Worm (Caenorhabditis elegans) whole organism, late embryonic: ENCODE data around the gene K10C2.2.

Source experiments
- C08G9.2 ChIP-seq: sonication (generic microtip); optimal IDR thresholded peaks from 2 replicates; lab custom pipeline; 2016; ENCODE audit warnings: mild to moderate bottlenecking, missing genetic modification characterization, moderate library complexity, missing compliant biosample characterization
- F13H6.1 ChIP-seq: sonication (generic microtip); optimal IDR thresholded peaks from 2 replicates; lab custom pipeline; 2016; ENCODE audit warnings: missing genetic modification characterization, missing compliant biosample characterization
- K02D7.2 ChIP-seq: sonication (generic microtip); optimal IDR thresholded peaks from 2 replicates; lab custom pipeline; 2017; ENCODE audit warnings: mild to moderate bottlenecking, missing genetic modification characterization, missing compliant biosample characterization
- K09A11.1 ChIP-seq: sonication (generic microtip); optimal IDR thresholded peaks from 2 replicates; lab custom pipeline; 2017; ENCODE audit warnings: antibody characterized with exemption, mild to moderate bottlenecking, missing genetic modification characterization, missing compliant biosample characterization; ENCODE audit not compliant: insufficient read depth
- Y22D7AL.16 ChIP-seq: sonication (generic microtip); optimal IDR thresholded peaks from 2 replicates; lab custom pipeline; 2016; ENCODE audit warnings: missing genetic modification characterization, missing compliant biosample characterization
- ahr-1 ChIP-seq: sonication (generic microtip); optimal IDR thresholded peaks from 2 replicates; lab custom pipeline; 2016; ENCODE audit warnings: missing genetic modification characterization, missing compliant biosample characterization
- ama-1 ChIP-seq: fragments of 150-350 bp; optimal IDR thresholded peaks from 2 replicates; lab custom pipeline; 2014
- ceh-14 ChIP-seq: sonication (generic microtip); optimal IDR thresholded peaks from 2 replicates; lab custom pipeline; 2016; ENCODE audit warnings: missing genotype, missing genetic modification characterization, missing compliant biosample characterization
- ceh-18 ChIP-seq: sonication (generic microtip); optimal IDR thresholded peaks from 2 replicates; lab custom pipeline; 2016; ENCODE audit warnings: missing genetic modification characterization, missing compliant biosample characterization
- ceh-2 ChIP-seq: sonication (generic microtip); optimal IDR thresholded peaks from 2 replicates; lab custom pipeline; 2016; ENCODE audit warnings: missing genotype, missing genetic modification characterization, missing compliant biosample characterization
- ceh-22 ChIP-seq: sonication (generic microtip); optimal IDR thresholded peaks from 2 replicates; lab custom pipeline; 2017; ENCODE audit warnings: missing biosample characterization, missing genetic modification characterization
- ceh-24 ChIP-seq: sonication (generic microtip); optimal IDR thresholded peaks from 2 replicates; lab custom pipeline; 2016; ENCODE audit warnings: mild to moderate bottlenecking, missing genetic modification characterization, missing compliant biosample characterization
- ceh-31 ChIP-seq: sonication (generic microtip); optimal IDR thresholded peaks from 2 replicates; lab custom pipeline; 2016; ENCODE audit warnings: missing genetic modification characterization, missing compliant biosample characterization
- ceh-6 ChIP-seq: fragments of 200-800 bp; sonication (Bioruptor generic); optimal IDR thresholded peaks from 2 replicates; lab custom pipeline; 2018; ENCODE audit warnings: mild to moderate bottlenecking, missing genetic modification characterization, missing compliant biosample characterization
- ceh-9 ChIP-seq: sonication (generic microtip); optimal IDR thresholded peaks from 2 replicates; lab custom pipeline; 2016; ENCODE audit warnings: mild to moderate bottlenecking, missing genetic modification characterization, inconsistent platforms, missing compliant biosample characterization
- che-1 ChIP-seq: sonication (generic microtip); optimal IDR thresholded peaks from 2 replicates; lab custom pipeline; 2016; ENCODE audit warnings: mild to moderate bottlenecking, missing genetic modification characterization, missing compliant biosample characterization
- dmd-4 ChIP-seq: sonication (generic microtip); optimal IDR thresholded peaks from 2 replicates; lab custom pipeline; 2016; ENCODE audit warnings: borderline replicate concordance, missing genetic modification characterization, missing compliant biosample characterization
- dve-1 ChIP-seq: sonication (generic microtip); optimal IDR thresholded peaks from 2 replicates; lab custom pipeline; 2017; ENCODE audit warnings: antibody characterized with exemption, mild to moderate bottlenecking, missing genetic modification characterization, missing compliant biosample characterization
- ets-4 ChIP-seq: sonication (generic microtip); optimal IDR thresholded peaks from 2 replicates; lab custom pipeline; 2016; ENCODE audit warnings: missing genetic modification characterization, missing compliant biosample characterization
- eyg-1 ChIP-seq: sonication (generic microtip); optimal IDR thresholded peaks from 2 replicates; lab custom pipeline; 2016; ENCODE audit warnings: missing genotype, missing genetic modification characterization, missing compliant biosample characterization
- fkh-10 ChIP-seq: fragments of 150-350 bp; optimal IDR thresholded peaks from 2 replicates; lab custom pipeline; 2014; ENCODE audit warnings: missing biosample characterization, missing genetic modification reagents, missing genetic modification characterization
- fkh-6 ChIP-seq: sonication (generic microtip); optimal IDR thresholded peaks from 2 replicates; lab custom pipeline; 2016; ENCODE audit warnings: missing genetic modification characterization, missing compliant biosample characterization
- hlh-6 ChIP-seq: sonication (generic microtip); optimal IDR thresholded peaks from 2 replicates; lab custom pipeline; 2016; ENCODE audit warnings: missing genotype, missing genetic modification characterization, missing compliant biosample characterization
- hlh-8 ChIP-seq: sonication (generic microtip); optimal IDR thresholded peaks from 2 replicates; lab custom pipeline; 2016; ENCODE audit warnings: missing genotype, missing genetic modification characterization, missing compliant biosample characterization
- lin-11 ChIP-seq: fragments of 200-800 bp; sonication (Bioruptor generic); optimal IDR thresholded peaks from 2 replicates; lab custom pipeline; 2018; ENCODE audit warnings: mild to moderate bottlenecking, missing genetic modification characterization, missing compliant biosample characterization
- mec-3 ChIP-seq: sonication (generic microtip); optimal IDR thresholded peaks from 2 replicates; lab custom pipeline; 2016; ENCODE audit warnings: borderline replicate concordance, missing genetic modification characterization, missing compliant biosample characterization
- nfya-1 ChIP-seq: sonication (generic microtip); optimal IDR thresholded peaks from 2 replicates; lab custom pipeline; 2017; ENCODE audit warnings: missing genetic modification characterization, mild to moderate bottlenecking, missing compliant biosample characterization, antibody characterized with exemption, moderate library complexity
- nhr-11 ChIP-seq: fragments of 150-350 bp; optimal IDR thresholded peaks from 2 replicates; lab custom pipeline; 2014; ENCODE audit warnings: missing biosample characterization, missing genetic modification characterization
- npax-4 ChIP-seq: sonication (generic microtip); optimal IDR thresholded peaks from 2 replicates; lab custom pipeline; 2016; ENCODE audit warnings: missing genetic modification characterization, missing compliant biosample characterization
- odd-2 ChIP-seq: sonication (generic microtip); optimal IDR thresholded peaks from 2 replicates; lab custom pipeline; 2017; ENCODE audit warnings: antibody characterized with exemption, mild to moderate bottlenecking, missing genetic modification characterization, missing compliant biosample characterization
- pat-9 ChIP-seq: fragments of 200-800 bp; sonication (Bioruptor generic); optimal IDR thresholded peaks from 2 replicates; lab custom pipeline; 2018; ENCODE audit warnings: mild to moderate bottlenecking, missing genetic modification characterization, moderate library complexity, missing compliant biosample characterization
- pha-2 ChIP-seq: sonication (generic microtip); optimal IDR thresholded peaks from 2 replicates; lab custom pipeline; 2017; ENCODE audit warnings: mild to moderate bottlenecking, missing genetic modification characterization, missing compliant biosample characterization
- ref-2 ChIP-seq: sonication (generic microtip); optimal IDR thresholded peaks from 2 replicates; lab custom pipeline; 2016; ENCODE audit warnings: missing genetic modification characterization, missing compliant biosample characterization
- rnt-1 ChIP-seq: sonication (generic microtip); optimal IDR thresholded peaks from 2 replicates; lab custom pipeline; 2016; ENCODE audit warnings: missing genetic modification characterization, missing compliant biosample characterization
- tbx-2 ChIP-seq: sonication (generic microtip); optimal IDR thresholded peaks from 2 replicates; lab custom pipeline; 2016; ENCODE audit warnings: missing genetic modification characterization, missing compliant biosample characterization
- tbx-7 ChIP-seq: sonication (generic microtip); optimal IDR thresholded peaks from 2 replicates; lab custom pipeline; 2016; ENCODE audit warnings: missing genotype, missing genetic modification characterization, missing compliant biosample characterization
- unc-3 ChIP-seq, 2 experiments: fragments of 200-800 bp in 1 of 2; sonication (Bioruptor generic) in 1 of 2; sonication (generic microtip) in 1 of 2; conservative IDR thresholded peaks in 1 of 2; optimal IDR thresholded peaks in 1 of 2; 2 replicates each; pipeline versions ENCODE4 v1.3.6 to Lab custom; 2016 to 2022; ENCODE audit warnings: missing compliant biosample characterization in 2 of 2, missing genetic modification characterization in 2 of 2, missing genetic modification reagents in 1 of 2
- unc-42 ChIP-seq: sonication (generic microtip); optimal IDR thresholded peaks from 2 replicates; lab custom pipeline; 2016; ENCODE audit warnings: missing genotype, missing genetic modification characterization, missing compliant biosample characterization
- unc-55 ChIP-seq: sonication (generic microtip); optimal IDR thresholded peaks from 2 replicates; lab custom pipeline; 2017; ENCODE audit warnings: missing biosample characterization, missing genetic modification reagents, missing genetic modification characterization
- unc-86 ChIP-seq: sonication (generic microtip); optimal IDR thresholded peaks from 2 replicates; lab custom pipeline; 2016; ENCODE audit warnings: missing genetic modification characterization, missing compliant biosample characterization
- zip-5 ChIP-seq: sonication (generic microtip); optimal IDR thresholded peaks from 2 replicates; lab custom pipeline; 2016; ENCODE audit warnings: missing genetic modification characterization, missing compliant biosample characterization
- ztf-16 ChIP-seq: sonication (generic microtip); optimal IDR thresholded peaks from 2 replicates; lab custom pipeline; 2017; ENCODE audit warnings: missing genetic modification characterization, missing compliant biosample characterization

Gene K10C2.2

DNA sequence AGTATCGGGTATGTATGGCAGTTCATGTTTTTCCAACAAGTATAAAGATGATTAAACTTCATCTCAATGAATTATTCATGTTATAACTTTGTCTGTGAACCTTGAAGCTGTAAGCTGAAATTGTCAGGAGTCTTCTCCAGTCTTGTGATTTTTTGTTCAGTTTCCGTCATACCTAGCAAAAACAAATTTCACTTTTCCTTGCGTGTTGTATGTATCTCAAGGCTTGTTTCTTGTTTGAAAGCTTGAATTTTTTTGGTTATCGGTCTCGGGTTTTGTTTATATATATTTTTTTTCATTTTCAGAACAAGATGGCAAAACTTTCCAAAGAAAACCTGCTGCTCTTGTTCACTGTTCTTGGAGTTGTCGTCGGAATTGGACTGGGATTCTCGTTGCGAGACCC is 30.5 kb downstream of the K10C2.2 start, which contains the start of gene glt-4:
Gene glt-4 (plus strand): TSS at position 301 of the 400 bp plus-strand sequence.
- TF ChIP-seq lin-11 (tag; lab: Kevin White, UChicago), result no peak
- no peak for TF ChIP-seq K09A11.1 (tag; lab: Kevin White, UChicago)
- no peak for TF ChIP-seq ceh-2 (tag; lab: Kevin White, UChicago)
- no peak for TF ChIP-seq unc-86
- no peak for TF ChIP-seq ref-2 (tag; lab: Kevin White, UChicago)
- TF ChIP-seq nhr-11 (tag; lab: Kevin White, UChicago), result no peak

DNA sequence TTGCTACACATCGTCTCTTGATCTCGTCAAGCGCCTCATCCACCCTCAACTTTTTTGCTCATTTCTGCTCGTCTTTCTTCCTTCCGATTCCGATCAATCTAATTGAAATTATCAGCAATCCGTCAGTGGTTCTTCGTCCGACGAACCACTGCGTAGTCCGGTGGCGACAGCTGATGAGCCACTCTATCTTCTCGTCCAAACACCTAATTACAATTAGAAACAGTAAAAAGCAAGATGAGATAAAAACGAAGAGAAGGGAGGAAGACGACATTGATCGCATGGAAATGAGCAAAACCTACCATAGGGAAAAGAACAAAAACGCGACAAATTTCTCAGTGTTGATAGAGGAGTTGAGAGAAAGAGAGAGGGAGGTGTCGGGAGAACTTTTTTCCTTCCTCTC is 34.1 kb downstream of the K10C2.2 start:
- TF ChIP-seq tbx-2 (no peak), rnt-1 (tag; lab: Kevin White, UChicago) (peak; percentile 29), ceh-18 (peak; percentile 9), pat-9 (tag; lab: Kevin White, UChicago) (no peak)

DNA sequence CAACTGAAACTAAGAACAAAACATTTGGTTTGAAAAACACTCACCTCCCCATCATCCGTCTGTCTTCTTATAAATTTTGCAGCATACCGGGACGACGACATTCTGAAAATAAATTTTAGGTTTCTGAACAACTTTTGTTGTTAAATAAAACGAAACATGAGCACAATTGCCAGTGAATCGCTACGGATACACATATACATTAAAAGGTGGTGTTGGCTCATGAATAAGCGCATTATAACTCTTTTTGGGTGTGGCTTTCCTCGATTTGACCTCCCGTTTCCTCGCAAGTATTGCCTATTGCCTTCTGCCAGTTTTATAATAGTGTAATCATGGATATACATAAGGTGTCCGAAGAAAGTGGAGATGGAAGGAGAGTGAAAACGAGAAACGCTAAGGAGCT is 42.1 kb downstream of the K10C2.2 start, which contains the start of gene igcm-2:
Gene igcm-2 (minus strand): TSS at position 101 of the 400 bp plus-strand sequence.
- TF ChIP-seq C08G9.2 (no peak), tbx-2 (no peak), unc-3 (GFP tag; conservative IDR thresholded peaks at IDR 0.05; lab: Robert Waterston, UW) (no peak), unc-3 (tag; optimal IDR thresholded peaks at IDR 0.05; lab: Kevin White, UChicago) (no peak)

- TF ChIP-seq ztf-16 (tag; lab: Kevin White, UChicago) (no peak), ceh-9 (tag; lab: Kevin White, UChicago) (no peak), ceh-18 (no peak), eyg-1 (tag; lab: Kevin White, UChicago) (no peak), ama-1 (no peak), che-1 (tag; lab: Kevin White, UChicago) (no peak), ceh-6 (GFP tag; lab: Kevin White, UChicago) (no peak), pha-2 (tag; lab: Kevin White, UChicago) (no peak)
Observed at ce11 chrX:6388639-6389038, 44.9 kb downstream of the K10C2.2 start.

ce11 chrX:6385185-6385584 is 48.4 kb downstream of the K10C2.2 start, which contains the start of gene igdb-3:
Gene igdb-3, plus strand, starts transcription at chrX:6385485.
- TF ChIP-seq Y22D7AL.16 (no peak), ceh-24 (no peak), unc-42 (tag; lab: Kevin White, UChicago) (no peak), tbx-7 (no peak), C08G9.2 (no peak), ets-4 (tag; lab: Kevin White, UChicago) (no peak), F13H6.1 (tag; lab: Kevin White, UChicago) (no peak), unc-55 (GFP tag; lab: Kevin White, UChicago) (no peak), eyg-1 (tag; lab: Kevin White, UChicago) (no peak), lin-11 (tag; lab: Kevin White, UChicago) (no peak), dmd-4 (tag; lab: Kevin White, UChicago) (no peak), ztf-16 (tag; lab: Kevin White, UChicago) (no peak), ceh-14 (tag; lab: Kevin White, UChicago) (no peak), hlh-8 (tag; lab: Kevin White, UChicago) (no peak), fkh-10 (GFP tag; lab: Kevin White, UChicago) (no peak)

DNA sequence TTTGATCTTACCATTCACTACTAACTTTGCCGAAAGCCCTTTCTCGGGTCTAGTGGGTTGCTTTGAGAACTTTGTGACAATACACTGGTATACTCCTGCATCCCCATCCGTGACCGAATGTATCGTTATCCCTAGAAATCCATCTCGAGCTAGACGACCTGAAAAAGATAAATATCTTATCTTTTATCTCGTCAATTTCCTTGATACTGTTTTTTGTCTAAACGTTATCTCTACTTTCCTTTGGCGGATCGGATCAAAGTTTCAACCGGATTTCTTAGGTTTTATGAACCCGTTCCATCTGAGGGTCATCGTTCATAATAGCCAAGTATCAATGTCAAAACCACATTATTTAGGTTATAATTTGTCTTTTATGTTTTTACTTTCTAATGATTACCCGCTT is 49.1 kb downstream of the K10C2.2 start:
- no peak for TF ChIP-seq hlh-8 (tag; lab: Kevin White, UChicago)
- no peak for TF ChIP-seq dve-1 (tag; lab: Kevin White, UChicago)
- TF ChIP-seq K02D7.2 (tag; lab: Kevin White, UChicago), result no peak
- TF ChIP-seq C08G9.2, result no peak
- TF ChIP-seq zip-5 (tag; lab: Kevin White, UChicago), result no peak
- TF ChIP-seq unc-42 (tag; lab: Kevin White, UChicago), result no peak
- TF ChIP-seq nfya-1 (tag; lab: Kevin White, UChicago), result no peak
- TF ChIP-seq ceh-22 (tag; lab: Kevin White, UChicago), result no peak
- no peak for TF ChIP-seq fkh-6 (tag; lab: Kevin White, UChicago)
- no peak for TF ChIP-seq dmd-4 (tag; lab: Kevin White, UChicago)
- TF ChIP-seq ahr-1 (tag; lab: Kevin White, UChicago), result no peak
- no peak for TF ChIP-seq mec-3 (tag; lab: Kevin White, UChicago)
- no peak for TF ChIP-seq odd-2 (tag; lab: Kevin White, UChicago)
- no peak for TF ChIP-seq fkh-10 (GFP tag; lab: Kevin White, UChicago)
- TF ChIP-seq ceh-9 (tag; lab: Kevin White, UChicago), result no peak
- TF ChIP-seq npax-4, result no peak
- no peak for TF ChIP-seq hlh-6
- no peak for TF ChIP-seq tbx-7
- no peak for TF ChIP-seq ceh-31 (tag; lab: Kevin White, UChicago)
